Worm (Caenorhabditis elegans) whole organism, young adult: ENCODE results near the gene sup-35.

Experiments
- B0261.1 ChIP-seq: sonication (generic microtip); optimal IDR thresholded peaks from 2 replicates; lab custom pipeline; 2016; ENCODE audit warnings: mild to moderate bottlenecking, missing genetic modification characterization, moderate library complexity, missing compliant biosample characterization
- C17E4.6 ChIP-seq: fragments of 200-800 bp; sonication (Bioruptor generic); IDR thresholded peaks from 2 replicates; pipeline ENCODE4 v1.3.6; 2022; ENCODE audit warnings: missing genetic modification reagents, missing genetic modification characterization, missing compliant biosample characterization
- F22D6.2 ChIP-seq: sonication (generic microtip); optimal IDR thresholded peaks from 2 replicates; lab custom pipeline; 2016; ENCODE audit warnings: mild to moderate bottlenecking, missing genetic modification characterization, missing compliant biosample characterization
- F23B12.7 ChIP-seq: sonication (generic microtip); optimal IDR thresholded peaks from 2 replicates; lab custom pipeline; 2017; ENCODE audit warnings: missing genetic modification characterization, mild to moderate bottlenecking, missing compliant biosample characterization, antibody characterized with exemption, moderate library complexity; ENCODE audit not compliant: insufficient read depth
- F33H1.4 ChIP-seq: fragments of 200-800 bp; sonication (Bioruptor generic); IDR thresholded peaks from 2 replicates; pipeline ENCODE4 v1.3.6; 2022; ENCODE audit warnings: missing genetic modification reagents, missing genetic modification characterization, missing compliant biosample characterization
- F49E8.2 ChIP-seq: sonication (generic microtip); optimal IDR thresholded peaks from 3 replicates; lab custom pipeline; 2017; ENCODE audit warnings: missing genetic modification characterization, mild to moderate bottlenecking, missing compliant biosample characterization, antibody characterized with exemption, moderate library complexity; ENCODE audit not compliant: insufficient read depth
- T07F8.4 ChIP-seq: sonication (generic microtip); optimal IDR thresholded peaks from 2 replicates; lab custom pipeline; 2016; ENCODE audit warnings: mild to moderate bottlenecking, missing genetic modification characterization, moderate library complexity, missing compliant biosample characterization
- T26A5.8 ChIP-seq: sonication (generic microtip); optimal IDR thresholded peaks from 2 replicates; lab custom pipeline; 2016; ENCODE audit warnings: missing genetic modification characterization, missing compliant biosample characterization
- Y56A3A.18 ChIP-seq: fragments of 200-800 bp; sonication (Bioruptor generic); IDR thresholded peaks from 2 replicates; pipeline ENCODE4 v1.3.6; 2022; ENCODE audit warnings: missing genetic modification reagents, missing genetic modification characterization, missing compliant biosample characterization
- Y79H2A.3 ChIP-seq: fragments of 200-800 bp; sonication (Bioruptor generic); conservative IDR thresholded peaks from 2 replicates; pipeline ENCODE4 v1.3.6; 2022; ENCODE audit warnings: missing genetic modification reagents, missing genetic modification characterization, missing compliant biosample characterization
- Y95B8A.8 ChIP-seq: fragments of 200-800 bp; sonication (Bioruptor generic); IDR thresholded peaks from 2 replicates; pipeline ENCODE4 v1.3.6; 2022; ENCODE audit warnings: missing genetic modification reagents, missing genetic modification characterization, missing compliant biosample characterization
- akir-1 ChIP-seq: fragments of 200-800 bp; sonication (Bioruptor generic); optimal IDR thresholded peaks from 2 replicates; lab custom pipeline; 2018; ENCODE audit warnings: mild to moderate bottlenecking, missing genetic modification characterization, moderate library complexity, missing compliant biosample characterization
- aptf-2 ChIP-seq: fragments of 200-800 bp; sonication (Bioruptor generic); conservative IDR thresholded peaks from 2 replicates; pipeline ENCODE4 v1.3.6; 2022; ENCODE audit warnings: missing genetic modification reagents, missing genetic modification characterization, missing compliant biosample characterization
- aptf-3 ChIP-seq: fragments of 200-800 bp; sonication (Bioruptor generic); IDR thresholded peaks from 2 replicates; pipeline ENCODE4 v1.3.6; 2022; ENCODE audit warnings: missing genetic modification characterization, missing compliant biosample characterization
- atf-7 ChIP-seq: sonication (generic microtip); optimal IDR thresholded peaks from 2 replicates; lab custom pipeline; 2017; ENCODE audit warnings: mild to moderate bottlenecking, missing genetic modification characterization, missing compliant biosample characterization
- ceh-79 ChIP-seq: sonication (generic microtip); optimal IDR thresholded peaks from 2 replicates; lab custom pipeline; 2017; ENCODE audit warnings: mild to moderate bottlenecking, missing genetic modification characterization, missing compliant biosample characterization
- dpff-1 ChIP-seq: sonication (generic microtip); optimal IDR thresholded peaks from 2 replicates; lab custom pipeline; 2017; ENCODE audit warnings: mild to moderate bottlenecking, missing genetic modification characterization, missing compliant biosample characterization
- dpl-1 ChIP-seq: fragments of 150-350 bp; optimal IDR thresholded peaks from 2 replicates; lab custom pipeline; 2014; ENCODE audit warnings: missing biosample characterization, missing genetic modification reagents, missing genetic modification characterization
- efl-1 ChIP-seq: fragments of 150-350 bp; optimal IDR thresholded peaks from 2 replicates; lab custom pipeline; 2014; ENCODE audit warnings: missing biosample characterization, missing genetic modification reagents, missing genetic modification characterization
- egl-18 ChIP-seq: fragments of 200-800 bp; sonication (Bioruptor generic); IDR thresholded peaks from 2 replicates; pipeline ENCODE4 v1.3.6; 2022; ENCODE audit warnings: missing genetic modification reagents, missing genetic modification characterization, missing compliant biosample characterization
- egl-44 ChIP-seq: fragments of 200-800 bp; sonication (Bioruptor generic); IDR thresholded peaks from 2 replicates; pipeline ENCODE4 v1.3.6; 2022; ENCODE audit warnings: missing genetic modification reagents, missing genetic modification characterization, missing compliant biosample characterization
- egrh-3 ChIP-seq: fragments of 200-800 bp; sonication (Bioruptor generic); IDR thresholded peaks from 2 replicates; pipeline ENCODE4 v1.3.6; 2022; ENCODE audit warnings: missing genetic modification reagents, missing genetic modification characterization, missing compliant biosample characterization
- ets-4 ChIP-seq: fragments of 200-800 bp; sonication (Bioruptor generic); optimal IDR thresholded peaks from 2 replicates; lab custom pipeline; 2018; ENCODE audit warnings: mild to moderate bottlenecking, missing genetic modification characterization, missing compliant biosample characterization
- gei-17 ChIP-seq: fragments of 200-800 bp; sonication (Bioruptor generic); optimal IDR thresholded peaks from 2 replicates; lab custom pipeline; 2018; ENCODE audit warnings: mild to moderate bottlenecking, missing genetic modification characterization, missing compliant biosample characterization
- him-1 ChIP-seq: sonication (generic microtip); optimal IDR thresholded peaks from 2 replicates; lab custom pipeline; 2016; ENCODE audit warnings: missing genotype, missing genetic modification reagents, missing genetic modification characterization, missing compliant biosample characterization
- hmg-1.2 ChIP-seq: fragments of 200-800 bp; sonication (Bioruptor generic); IDR thresholded peaks from 2 replicates; pipeline ENCODE4 v1.3.6; 2022; ENCODE audit warnings: missing genetic modification reagents, missing genetic modification characterization, missing compliant biosample characterization
- lag-1 ChIP-seq: fragments of 200-800 bp; sonication (Bioruptor generic); IDR thresholded peaks from 2 replicates; pipeline ENCODE4 v1.3.6; 2022; ENCODE audit warnings: missing genetic modification reagents, missing genetic modification characterization, missing compliant biosample characterization
- let-607 ChIP-seq, 2 experiments: fragments of 200-800 bp in 1 of 2; sonication (Bioruptor generic) in 1 of 2; sonication (generic microtip) in 1 of 2; optimal IDR thresholded peaks; 2 replicates each; lab custom pipeline; 2016 to 2018; ENCODE audit warnings: mild to moderate bottlenecking in 2 of 2, missing compliant biosample characterization in 2 of 2, missing genetic modification characterization in 2 of 2, moderate library complexity in 2 of 2, missing genotype in 1 of 2
- lin-35 ChIP-seq, 3 experiments: fragments of 150-350 bp in 2 of 3; sonication (generic microtip) in 1 of 3; optimal IDR thresholded peaks; 2 replicates each; lab custom pipeline; 2014 to 2018; ENCODE audit warnings: missing biosample characterization in 3 of 3, missing genetic modification characterization in 3 of 3, missing genetic modification reagents in 3 of 3
- lin-40 ChIP-seq: sonication (generic microtip); optimal IDR thresholded peaks from 2 replicates; lab custom pipeline; 2016; ENCODE audit warnings: missing genetic modification characterization, mild to moderate bottlenecking, missing compliant biosample characterization, missing genotype, missing genetic modification reagents
- lir-1 ChIP-seq: fragments of 200-800 bp; sonication (Bioruptor generic); conservative IDR thresholded peaks from 2 replicates; pipeline ENCODE4 v1.3.6; 2022; ENCODE audit warnings: missing genetic modification reagents, missing genetic modification characterization, missing compliant biosample characterization
- madf-10 ChIP-seq: sonication (generic microtip); optimal IDR thresholded peaks from 2 replicates; lab custom pipeline; 2016; ENCODE audit warnings: mild to moderate bottlenecking, missing genetic modification characterization, missing compliant biosample characterization
- madf-6 ChIP-seq: fragments of 200-800 bp; sonication (Bioruptor generic); IDR thresholded peaks from 2 replicates; pipeline ENCODE4 v1.3.6; 2022; ENCODE audit warnings: missing genetic modification reagents, missing genetic modification characterization, missing compliant biosample characterization
- madf-8 ChIP-seq: fragments of 200-800 bp; sonication (Bioruptor generic); conservative IDR thresholded peaks from 2 replicates; pipeline ENCODE4 v1.3.6; 2022; ENCODE audit warnings: missing genetic modification reagents, missing genetic modification characterization, missing compliant biosample characterization
- nfyb-1 ChIP-seq: fragments of 200-800 bp; sonication (Bioruptor generic); IDR thresholded peaks from 2 replicates; pipeline ENCODE4 v1.3.6; 2022; ENCODE audit warnings: missing genetic modification reagents, missing genetic modification characterization, missing compliant biosample characterization
- nhr-179 ChIP-seq: sonication (generic microtip); optimal IDR thresholded peaks from 2 replicates; lab custom pipeline; 2016; ENCODE audit warnings: mild to moderate bottlenecking, missing genetic modification characterization, missing compliant biosample characterization
- nhr-80 ChIP-seq: sonication (generic microtip); optimal IDR thresholded peaks from 2 replicates; lab custom pipeline; 2016; ENCODE audit warnings: missing genetic modification characterization, missing compliant biosample characterization
- pbrm-1 ChIP-seq: fragments of 200-800 bp; sonication (Bioruptor generic); IDR thresholded peaks from 2 replicates; pipeline ENCODE4 v1.3.6; 2022; ENCODE audit warnings: missing genetic modification reagents, missing genetic modification characterization, missing compliant biosample characterization
- rec-8 ChIP-seq, 2 experiments: sonication (generic microtip); optimal IDR thresholded peaks; 2 replicates each; lab custom pipeline; 2016; ENCODE audit warnings: mild to moderate bottlenecking in 2 of 2, missing genetic modification characterization in 2 of 2, missing genetic modification reagents in 2 of 2, missing genotype in 2 of 2, missing biosample characterization in 1 of 2, missing compliant biosample characterization in 1 of 2, moderate library complexity in 1 of 2
- rpc-1 ChIP-seq, 2 experiments: fragments of 150-350 bp in 1 of 2; sonication (generic microtip) in 1 of 2; optimal IDR thresholded peaks; 2 replicates each; lab custom pipeline; 2014 to 2018; ENCODE audit warnings: missing biosample characterization in 1 of 2, missing genetic modification characterization in 1 of 2, missing genetic modification reagents in 1 of 2, missing genotype in 1 of 2
- sptf-2 ChIP-seq: fragments of 200-800 bp; sonication (Bioruptor generic); optimal IDR thresholded peaks from 2 replicates; lab custom pipeline; 2018; ENCODE audit warnings: mild to moderate bottlenecking, missing genetic modification characterization, missing compliant biosample characterization
- zim-3 ChIP-seq: sonication (generic microtip); optimal IDR thresholded peaks from 2 replicates; lab custom pipeline; 2017; ENCODE audit warnings: mild to moderate bottlenecking, missing genetic modification characterization, moderate library complexity, missing compliant biosample characterization
- ztf-18 ChIP-seq: sonication (generic microtip); optimal IDR thresholded peaks from 2 replicates; lab custom pipeline; 2016; ENCODE audit warnings: missing genotype, mild to moderate bottlenecking, missing genetic modification characterization, missing compliant biosample characterization
- ztf-25 ChIP-seq: fragments of 200-800 bp; sonication (Bioruptor generic); IDR thresholded peaks from 2 replicates; pipeline ENCODE4 v1.3.6; 2022; ENCODE audit warnings: missing genetic modification reagents, missing genetic modification characterization, missing compliant biosample characterization
- ztf-26 ChIP-seq: sonication (generic microtip); optimal IDR thresholded peaks from 2 replicates; lab custom pipeline; 2017; ENCODE audit warnings: missing genetic modification characterization, missing compliant biosample characterization
- ztf-28 ChIP-seq: fragments of 200-800 bp; sonication (Bioruptor generic); IDR thresholded peaks from 2 replicates; pipeline ENCODE4 v1.3.6; 2022; ENCODE audit warnings: missing genetic modification reagents, missing genetic modification characterization, missing compliant biosample characterization

Gene sup-35

DNA sequence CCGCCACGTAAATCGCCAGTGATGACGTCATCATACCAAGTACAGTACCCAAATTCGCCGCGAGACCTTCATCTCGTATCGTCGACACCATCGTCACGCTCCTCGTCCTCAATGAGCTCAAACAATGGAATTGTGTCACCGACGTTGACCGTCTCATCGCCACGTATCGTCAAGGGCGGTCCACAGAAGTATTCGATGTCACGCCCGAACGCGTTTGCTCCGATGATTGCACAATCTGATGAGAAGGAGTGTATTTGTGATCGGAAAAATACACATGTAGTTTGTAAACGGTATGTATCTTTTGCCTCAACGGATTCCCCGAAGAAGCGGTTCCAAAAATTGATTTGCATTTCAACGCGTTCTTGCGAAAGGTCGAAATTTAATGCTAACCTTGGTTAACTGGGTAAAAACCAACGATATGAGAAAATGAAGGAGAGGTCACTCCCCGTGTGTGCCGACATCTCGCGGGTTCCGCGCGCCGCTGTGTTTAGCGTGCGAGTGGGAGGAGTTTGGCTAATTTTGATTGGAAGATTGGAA lies 28.8 kb downstream of the sup-35 start (continued):
- TF ChIP-seq ztf-25 (GFP tag; lab: Robert Waterston, UW) (peak; percentile 68; the same call in 1 of the 2 replicates), atf-7 (tag; lab: Kevin White, UChicago) (peak; percentile 35), T26A5.8 (tag; lab: Kevin White, UChicago) (peak; percentile 32), lin-40 (tag; lab: Kevin White, UChicago) (peak; percentile 24), egl-18 (GFP tag; lab: Robert Waterston, UW) (no peak), Y95B8A.8 (GFP tag; lab: Robert Waterston, UW) (peak; percentile 69; the same call in 1 of the 2 replicates), ceh-79 (tag; lab: Kevin White, UChicago) (no peak), rec-8 (tag; optimal IDR thresholded peaks at IDR 0.05; lab: Kevin White, UChicago) (peak in 1 of 2 experiments; percentile 4), efl-1 (GFP tag; lab: Kevin White, UChicago) (peak; percentile 39), Y56A3A.18 (GFP tag; lab: Robert Waterston, UW) (peak; percentile 57; the same call in 1 of the 2 replicates), aptf-3 (GFP tag; lab: Robert Waterston, UW) (0 out of 2 replicates have a peak, but pooled peaks have one; percentile 41), zim-3 (tag; lab: Kevin White, UChicago) (peak; percentile 27), C17E4.6 (GFP tag; lab: Robert Waterston, UW) (peak; percentile 62; the same call in 1 of the 2 replicates), F33H1.4 (GFP tag; lab: Robert Waterston, UW) (peak; percentile 65), ets-4 (GFP tag; lab: Kevin White, UChicago) (no peak), dpff-1 (tag; lab: Kevin White, UChicago) (peak; percentile 31), F22D6.2 (tag; lab: Kevin White, UChicago) (no peak), ztf-26 (tag; lab: Kevin White, UChicago) (peak; percentile 26), B0261.1 (tag; lab: Kevin White, UChicago) (no peak), nhr-179 (tag; lab: Kevin White, UChicago) (no peak), ztf-28 (no peak; the same call in 1 of the 2 replicates), nhr-80 (tag; lab: Kevin White, UChicago) (no peak), T07F8.4 (tag; lab: Kevin White, UChicago) (no peak), F49E8.2 (tag; lab: Kevin White, UChicago) (peak; percentile 92), lag-1 (GFP tag; lab: Robert Waterston, UW) (no peak), hmg-1.2 (GFP tag; lab: Robert Waterston, UW) (peak; percentile 93), ztf-18 (tag; lab: Kevin White, UChicago) (peak; percentile 2), madf-8 (peak; percentile 56), him-1 (tag; lab: Kevin White, UChicago) (peak; percentile 59), akir-1 (GFP tag; lab: Kevin White, UChicago) (no peak), nfyb-1 (GFP tag; lab: Robert Waterston, UW) (peak; percentile 68), egl-44 (0 out of 2 replicates have a peak, but pooled peaks have one; percentile 45), let-607 (tag; optimal IDR thresholded peaks at IDR 0.05; lab: Kevin White, UChicago) (no peak), F23B12.7 (tag; lab: Kevin White, UChicago) (peak; percentile 46), Y79H2A.3 (GFP tag; lab: Robert Waterston, UW) (0 out of 2 replicates have a peak, but pooled peaks have one; percentile 42), madf-6 (GFP tag; lab: Robert Waterston, UW) (peak; percentile 71), dpl-1 (GFP tag; lab: Kevin White, UChicago) (no peak), egrh-3 (GFP tag; lab: Robert Waterston, UW) (no peak), pbrm-1 (peak; percentile 92), rpc-1 (optimal IDR thresholded peaks at IDR 0.05; lab: Kevin White, UChicago) (no peak), rpc-1 (tag; optimal IDR thresholded peaks at IDR 0.05; lab: Kevin White, UChicago) (no peak), gei-17 (GFP tag; lab: Kevin White, UChicago) (peak; percentile 51), aptf-2 (GFP tag; lab: Robert Waterston, UW) (0 out of 2 replicates have a peak, but pooled peaks have one; percentile 34), sptf-2 (GFP tag; lab: Kevin White, UChicago) (no peak), lin-35 (GFP tag; optimal IDR thresholded peaks at IDR 0.05; lab: Kevin White, UChicago) (peak in 1 of 3 experiments; percentile 30), lir-1 (GFP tag; lab: Robert Waterston, UW) (peak; percentile 67; the same call in 1 of the 2 replicates), madf-10 (tag; lab: Kevin White, UChicago) (no peak)
